Fruit fly (Drosophila melanogaster): ENCODE results near the gene CG1265.

dm6 chr3L:4230357-4230901 is 24.1 kb upstream of the CG1265 start:
- TF ChIP-seq h (optimal IDR thresholded peaks at IDR 0.05) (no peak), Myc (optimal IDR thresholded peaks at IDR 0.05) (no peak)
